Worm (Caenorhabditis elegans): ENCODE measurements around the gene C23H3.5.
A peak's percentile ranks its signal among the peaks of the same experiment; 100 is the strongest.

The C23H3.5 gene

DNA sequence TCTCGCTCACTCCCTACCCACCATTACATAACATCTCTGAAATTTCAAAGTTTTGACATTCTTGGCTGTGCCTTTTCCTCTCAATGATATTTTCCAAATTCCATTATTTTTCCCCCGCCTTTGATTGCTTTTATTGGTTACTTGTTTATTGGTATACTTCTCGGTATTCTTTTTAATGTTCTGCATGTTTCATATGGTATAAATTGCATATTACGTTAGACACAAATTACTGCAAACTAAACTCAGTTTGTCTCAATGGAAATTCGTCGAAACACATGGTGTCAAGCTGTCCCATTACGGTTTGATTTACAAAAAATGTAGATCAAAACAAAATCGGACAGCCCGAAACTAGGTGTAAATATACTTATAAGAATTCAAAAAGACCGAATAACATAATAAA, 25.4 kb upstream of the C23H3.5 start:
- TF ChIP-seq mab-5 (tag; optimal IDR thresholded peaks at IDR 0.05) (no peak), snpc-4 (tag; optimal IDR thresholded peaks at IDR 0.05) (no peak), nhr-12 (tag; optimal IDR thresholded peaks at IDR 0.05) (no peak), lsy-2 (tag; optimal IDR thresholded peaks at IDR 0.05) (no peak)

DNA sequence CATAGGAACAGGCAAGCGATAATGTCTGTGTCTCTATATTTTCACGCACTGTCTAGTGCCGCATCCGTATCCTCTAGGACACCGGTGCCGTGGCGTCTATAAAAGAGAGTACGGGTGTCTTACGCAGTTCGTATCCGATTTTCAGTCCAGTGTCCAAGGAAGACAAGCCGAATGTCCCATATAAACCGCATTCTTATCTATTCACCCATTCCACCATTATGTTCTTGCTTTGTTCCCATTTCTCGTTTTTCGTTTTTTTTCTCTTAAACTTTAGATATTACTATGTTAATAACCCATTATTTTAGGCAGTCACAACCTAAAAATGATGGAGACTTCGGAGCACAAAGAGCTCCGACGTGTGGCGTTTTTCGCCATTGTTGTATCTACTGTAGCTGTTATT, 24.4 kb upstream of the C23H3.5 start, which contains the start of gene sqt-2:
Gene sqt-2 (plus strand): TSS at position 301 of the 400 bp plus-strand sequence.
- TF ChIP-seq elt-3 (tag; optimal IDR thresholded peaks at IDR 0.05) (no peak), lin-13 (tag; optimal IDR thresholded peaks at IDR 0.05) (no peak)

DNA sequence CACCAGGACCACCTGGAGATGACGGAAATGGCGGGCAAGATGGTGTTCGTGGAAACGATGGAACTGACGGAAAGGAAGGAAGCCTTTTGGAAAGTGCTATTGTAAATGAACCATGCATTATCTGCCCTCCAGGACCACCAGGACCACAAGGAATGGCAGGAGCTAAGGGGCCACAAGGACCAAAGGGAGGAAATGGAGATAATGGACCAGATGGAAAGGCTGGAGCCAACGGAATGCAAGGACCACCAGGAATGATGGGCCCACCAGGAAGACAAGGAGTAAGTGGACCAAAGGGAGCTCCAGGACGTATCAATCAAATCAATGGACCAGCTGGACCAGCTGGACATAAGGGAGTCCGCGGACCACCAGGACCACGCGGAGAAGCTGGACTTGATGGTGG, 23.6 kb upstream of the C23H3.5 start:
- TF ChIP-seq tbx-8 (GFP tag; optimal IDR thresholded peaks at IDR 0.05): no peak
- no peak for TF ChIP-seq mab-5 (tag; optimal IDR thresholded peaks at IDR 0.05)
- no peak for TF ChIP-seq sem-2 (GFP tag; optimal IDR thresholded peaks at IDR 0.05)
- no peak for TF ChIP-seq nhr-28 (tag; optimal IDR thresholded peaks at IDR 0.05)
- TF ChIP-seq zip-8 (tag; optimal IDR thresholded peaks at IDR 0.05): no peak
- no peak for TF ChIP-seq lin-13 (tag; optimal IDR thresholded peaks at IDR 0.05)
- no peak for TF ChIP-seq lin-32 (GFP tag; optimal IDR thresholded peaks at IDR 0.05)
- no peak for TF ChIP-seq ztf-11 (tag; optimal IDR thresholded peaks at IDR 0.05)
- no peak for TF ChIP-seq elt-3 (tag; optimal IDR thresholded peaks at IDR 0.05)
- TF ChIP-seq ceh-39 (tag; optimal IDR thresholded peaks at IDR 0.05): no peak
- TF ChIP-seq elt-1 (tag; optimal IDR thresholded peaks at IDR 0.05; ENCODE audit: borderline replicate concordance, insufficient read depth): no peak
- TF ChIP-seq snpc-4 (tag; optimal IDR thresholded peaks at IDR 0.05): no peak
- TF ChIP-seq bed-3 (GFP tag; optimal IDR thresholded peaks at IDR 0.05): no peak
- no peak for TF ChIP-seq ceh-83 (GFP tag; optimal IDR thresholded peaks at IDR 0.05)
- TF ChIP-seq blmp-1 (tag; optimal IDR thresholded peaks at IDR 0.05): no peak
- no peak for TF ChIP-seq nhr-2 (tag; optimal IDR thresholded peaks at IDR 0.05)
- no peak for TF ChIP-seq sptf-1 (tag; optimal IDR thresholded peaks at IDR 0.05)

DNA sequence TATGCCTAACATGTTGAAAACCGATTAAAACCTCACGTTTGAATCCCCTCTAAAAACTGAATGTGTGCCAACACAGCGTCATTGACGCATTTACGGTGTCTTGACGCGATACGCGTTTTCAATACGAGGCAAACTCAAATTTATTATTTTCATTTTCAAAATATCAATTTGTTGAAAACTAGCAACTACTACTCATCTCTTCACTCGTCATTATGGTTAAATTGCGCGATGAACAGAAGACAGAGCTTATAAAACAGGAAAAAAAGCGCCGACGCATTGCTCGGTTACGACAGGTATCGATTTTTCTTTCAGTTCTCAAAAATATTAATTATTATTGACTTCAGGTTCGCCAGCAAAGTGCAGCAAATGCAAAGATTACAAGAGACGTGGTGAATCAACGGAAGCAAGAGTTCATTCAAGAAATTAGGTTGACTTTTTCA, 22.8 kb upstream of the C23H3.5 start, which contains the start of gene enee-1:
Gene enee-1 (plus strand): TSS at position 108 of the 440 bp plus-strand sequence.
- TF ChIP-seq ham-2 (GFP tag; optimal IDR thresholded peaks at IDR 0.05) (no peak), ceh-83 (GFP tag; optimal IDR thresholded peaks at IDR 0.05) (no peak), nhr-237 (tag; optimal IDR thresholded peaks at IDR 0.05) (peak; percentile 59), nhr-12 (tag; optimal IDR thresholded peaks at IDR 0.05) (no peak), nhr-2 (tag; optimal IDR thresholded peaks at IDR 0.05) (no peak), mls-2 (tag; optimal IDR thresholded peaks at IDR 0.05) (no peak), lsy-2 (tag; optimal IDR thresholded peaks at IDR 0.05) (peak; percentile 53), M03D4.4 (tag; optimal IDR thresholded peaks at IDR 0.05) (no peak), hlh-1 (tag; optimal IDR thresholded peaks at IDR 0.05) (no peak), pha-4 (tag; optimal IDR thresholded peaks at IDR 0.05) (peak; percentile 65), ztf-11 (tag; optimal IDR thresholded peaks at IDR 0.05) (peak; percentile 32), ces-1 (GFP tag; optimal IDR thresholded peaks at IDR 0.05) (peak; percentile 62), lin-13 (tag; optimal IDR thresholded peaks at IDR 0.05) (peak; percentile 77), elt-1 (tag; optimal IDR thresholded peaks at IDR 0.05; ENCODE audit: borderline replicate concordance, insufficient read depth) (no peak), mep-1 (tag; optimal IDR thresholded peaks at IDR 0.05) (peak; percentile 50), unc-62 (GFP tag; optimal IDR thresholded peaks at IDR 0.05) (peak; percentile 32), flh-1 (GFP tag; optimal IDR thresholded peaks at IDR 0.05) (no peak), ceh-39 (tag; optimal IDR thresholded peaks at IDR 0.05) (peak; percentile 20), elt-3 (tag; optimal IDR thresholded peaks at IDR 0.05) (no peak), bed-3 (GFP tag; optimal IDR thresholded peaks at IDR 0.05) (no peak)

DNA sequence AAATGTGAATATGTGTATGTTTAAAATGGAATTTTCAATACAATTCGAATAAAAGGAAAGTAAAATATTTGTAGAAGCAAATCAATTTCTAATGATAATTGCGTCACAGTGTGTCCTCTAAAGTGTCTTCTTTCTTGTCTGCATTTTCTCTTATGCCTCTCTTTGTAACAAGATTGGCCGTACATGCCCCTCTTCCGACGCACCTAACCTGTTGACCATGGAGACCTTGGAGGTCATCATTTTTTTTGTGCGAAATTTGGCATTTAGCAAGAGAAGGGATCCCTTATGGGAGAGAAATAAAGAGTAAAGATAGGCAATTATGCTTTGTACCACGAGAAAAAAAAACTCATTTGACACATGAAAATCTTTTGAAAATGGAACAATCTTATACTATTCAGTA, 19.1 kb upstream of the C23H3.5 start, which contains the start of gene F23F1.4:
Gene F23F1.4 (minus strand): TSS at position 141 of the 400 bp plus-strand sequence.
- TF ChIP-seq nhr-2 (tag; optimal IDR thresholded peaks at IDR 0.05) (peak; percentile 95), elt-1 (tag; optimal IDR thresholded peaks at IDR 0.05; ENCODE audit: borderline replicate concordance, insufficient read depth) (no peak), zip-8 (tag; optimal IDR thresholded peaks at IDR 0.05) (peak; percentile 32), nhr-12 (tag; optimal IDR thresholded peaks at IDR 0.05) (no peak)

DNA sequence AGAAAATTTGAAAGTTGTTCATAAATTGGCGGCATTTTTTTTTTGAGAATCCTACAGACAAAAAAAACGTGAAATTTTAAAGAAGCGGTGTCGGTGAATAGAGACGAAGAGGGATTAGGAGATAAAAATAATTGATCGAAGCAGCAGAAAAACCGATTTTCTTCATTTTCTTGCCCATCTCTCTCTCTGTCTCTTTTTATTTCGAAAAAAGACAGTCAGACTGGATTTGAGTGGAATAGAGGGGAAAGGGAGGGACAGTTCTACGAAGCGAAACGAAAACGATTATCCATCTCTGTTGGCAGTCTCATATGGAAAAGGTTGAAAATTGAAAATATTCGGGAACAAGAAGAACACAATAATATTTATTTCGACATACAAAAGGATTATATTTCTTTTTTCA, 17.8 kb upstream of the C23H3.5 start:
- TF ChIP-seq ces-1 (GFP tag; optimal IDR thresholded peaks at IDR 0.05) (no peak), flh-1 (GFP tag; optimal IDR thresholded peaks at IDR 0.05) (no peak), nhr-76 (tag; optimal IDR thresholded peaks at IDR 0.05) (no peak), unc-120 (tag; optimal IDR thresholded peaks at IDR 0.05; ENCODE audit: poor library complexity, severe bottlenecking) (no peak), lsy-2 (tag; optimal IDR thresholded peaks at IDR 0.05) (no peak), unc-62 (GFP tag; optimal IDR thresholded peaks at IDR 0.05) (no peak), ceh-43 (GFP tag; optimal IDR thresholded peaks at IDR 0.05) (no peak), unc-39 (tag; optimal IDR thresholded peaks at IDR 0.05) (no peak), blmp-1 (tag; optimal IDR thresholded peaks at IDR 0.05) (no peak), lin-32 (GFP tag; optimal IDR thresholded peaks at IDR 0.05) (no peak), nhr-28 (tag; optimal IDR thresholded peaks at IDR 0.05) (no peak), nhr-237 (tag; optimal IDR thresholded peaks at IDR 0.05) (no peak), nhr-12 (tag; optimal IDR thresholded peaks at IDR 0.05) (no peak), bed-3 (GFP tag; optimal IDR thresholded peaks at IDR 0.05) (no peak), ztf-11 (tag; optimal IDR thresholded peaks at IDR 0.05) (no peak), nhr-2 (tag; optimal IDR thresholded peaks at IDR 0.05) (no peak), elt-3 (tag; optimal IDR thresholded peaks at IDR 0.05) (no peak), lin-13 (tag; optimal IDR thresholded peaks at IDR 0.05) (no peak), hlh-1 (tag; optimal IDR thresholded peaks at IDR 0.05) (no peak)

All from whole organism, mixed stage, embryonic.